Worm (Caenorhabditis elegans): Measurements from ENCODE around the gene ptl-1.
A peak's percentile ranks its signal among the peaks of the same experiment; 100 is the strongest.

Gene ptl-1

ce11 chrIII:783254-783753 lies 18.3 kb downstream of the ptl-1 start, which contains the start of the genes dagl-2 and ppm-1.G (continued):
- TF ChIP-seq lin-13 (GFP tag; optimal IDR thresholded peaks at IDR 0.05) (peak; percentile 10), hlh-11 (tag; optimal IDR thresholded peaks at IDR 0.05) (peak; percentile 19), lin-15B (tag; optimal IDR thresholded peaks at IDR 0.05) (peak; percentile 36), tra-1 (GFP tag; IDR thresholded peaks at IDR 0.05) (no peak), lin-38 (GFP tag; IDR thresholded peaks at IDR 0.05) (peak; percentile 94), hif-1 (tag; optimal IDR thresholded peaks at IDR 0.05) (peak in 1 of 2 experiments; percentile 82), nhr-6 (tag; optimal IDR thresholded peaks at IDR 0.05) (peak; percentile 72), F10B5.3 (tag; optimal IDR thresholded peaks at IDR 0.05) (no peak), Y5F2A.4 (GFP tag; optimal IDR thresholded peaks at IDR 0.05) (no peak), zip-2 (tag; optimal IDR thresholded peaks at IDR 0.05) (no peak), rbr-2 (tag; optimal IDR thresholded peaks at IDR 0.05) (peak; percentile 53), dve-1 (tag; optimal IDR thresholded peaks at IDR 0.05; ENCODE audit: insufficient read depth) (peak; percentile 57), nhr-237 (tag; optimal IDR thresholded peaks at IDR 0.05) (no peak), nhr-77 (tag; optimal IDR thresholded peaks at IDR 0.05) (peak; percentile 76), Y48G9A.11 (GFP tag; IDR thresholded peaks at IDR 0.05) (no peak), nhr-28 (tag; optimal IDR thresholded peaks at IDR 0.05) (peak; percentile 10), fkh-10 (GFP tag; optimal IDR thresholded peaks at IDR 0.05) (peak; percentile 52), pqm-1 (tag; optimal IDR thresholded peaks at IDR 0.05) (peak; percentile 9), lin-29 (GFP tag; IDR thresholded peaks at IDR 0.05) (no peak), unc-130 (GFP tag; optimal IDR thresholded peaks at IDR 0.05) (peak; percentile 90)

- no peak for TF ChIP-seq nhr-76 (tag; optimal IDR thresholded peaks at IDR 0.05)
- no peak for TF ChIP-seq lin-13 (GFP tag; optimal IDR thresholded peaks at IDR 0.05)
- TF ChIP-seq lin-1 (GFP tag; IDR thresholded peaks at IDR 0.05) = no peak
- no peak for TF ChIP-seq skn-1 (tag; optimal IDR thresholded peaks at IDR 0.05)
- TF ChIP-seq aha-1 (tag) = peak; percentile 34
- TF ChIP-seq madf-9 (GFP tag; conservative IDR thresholded peaks at IDR 0.05) = no peak
These were observed 24.6 kb downstream of the ptl-1 start for ce11 chrIII:789604-790003.

ce11 chrIII:790591-790990 lies 25.6 kb downstream of the ptl-1 start:
- TF ChIP-seq spr-1 (tag; optimal IDR thresholded peaks at IDR 0.05) (no peak), ceh-82 (tag; optimal IDR thresholded peaks at IDR 0.05) (no peak), nhr-237 (tag; optimal IDR thresholded peaks at IDR 0.05) (no peak), zag-1 (tag; optimal IDR thresholded peaks at IDR 0.05) (no peak), R02D3.7 (tag; optimal IDR thresholded peaks at IDR 0.05) (no peak), mxl-3 (GFP tag; optimal IDR thresholded peaks at IDR 0.05) (no peak), mdl-1 (tag; optimal IDR thresholded peaks at IDR 0.05) (no peak), hlh-30 (tag; optimal IDR thresholded peaks at IDR 0.05; ENCODE audit: insufficient read depth) (no peak), mep-1 (tag; optimal IDR thresholded peaks at IDR 0.05) (no peak), T20F7.1 (GFP tag; optimal IDR thresholded peaks at IDR 0.05) (no peak), hif-1 (tag; optimal IDR thresholded peaks at IDR 0.05) (no peak), nhr-76 (tag; optimal IDR thresholded peaks at IDR 0.05) (no peak), nhr-102 (tag; optimal IDR thresholded peaks at IDR 0.05) (no peak), tag-97 (GFP tag; IDR thresholded peaks at IDR 0.05) (no peak), lim-7 (GFP tag; IDR thresholded peaks at IDR 0.05) (no peak), set-16 (GFP tag; IDR thresholded peaks at IDR 0.05) (no peak), fkh-10 (GFP tag; optimal IDR thresholded peaks at IDR 0.05) (no peak), madf-9 (GFP tag; conservative IDR thresholded peaks at IDR 0.05) (no peak)

- TF ChIP-seq T20F7.1 (GFP tag; optimal IDR thresholded peaks at IDR 0.05) (no peak), jun-1 (tag; optimal IDR thresholded peaks at IDR 0.05) (no peak), mxl-2 (GFP tag; conservative IDR thresholded peaks at IDR 0.05) (no peak), ceh-28 (tag; optimal IDR thresholded peaks at IDR 0.05) (no peak), mxl-3 (GFP tag; optimal IDR thresholded peaks at IDR 0.05) (peak; percentile 51), T26A8.4 (GFP tag; IDR thresholded peaks at IDR 0.05) (peak; percentile 58), aly-2 (tag; optimal IDR thresholded peaks at IDR 0.05) (no peak), spr-1 (tag; optimal IDR thresholded peaks at IDR 0.05) (peak; percentile 28), zip-2 (tag; optimal IDR thresholded peaks at IDR 0.05) (peak; percentile 7), nhr-111 (GFP tag; optimal IDR thresholded peaks at IDR 0.05) (no peak), mep-1 (tag; optimal IDR thresholded peaks at IDR 0.05) (peak; percentile 84), hlh-11 (tag; optimal IDR thresholded peaks at IDR 0.05) (peak; percentile 62), pha-4 (GFP tag; IDR thresholded peaks at IDR 0.05) (no peak), pha-4 (tag; optimal IDR thresholded peaks at IDR 0.05) (no peak), egl-43 (GFP tag; IDR thresholded peaks at IDR 0.05) (0 out of 2 replicates have a peak, but pooled peaks have one; percentile 20), nhr-10 (tag; optimal IDR thresholded peaks at IDR 0.05) (no peak)
These were observed 28.6 kb downstream of the ptl-1 start, which contains the start of gene snt-2 for ce11 chrIII:793595-793994. Gene snt-2 (minus strand): TSS chrIII:793733.

Measured in whole organism, L4 larva.